Fruit fly (Drosophila melanogaster) whole organism, embryonic: ENCODE results near the gene cysu.

Experiments used
- CG12236 ChIP-seq: fragments of 200-800 bp; sonication (Bioruptor generic); optimal IDR thresholded peaks from 2 replicates; lab custom pipeline; 2016; ENCODE audit warnings: missing biosample characterization, missing genetic modification characterization
- CG18476 ChIP-seq: fragments of 200-800 bp; sonication (Bioruptor generic); optimal IDR thresholded peaks from 2 replicates; lab custom pipeline; 2016; ENCODE audit warnings: missing biosample characterization, mild to moderate bottlenecking, missing genetic modification characterization
- Hr78 ChIP-seq, 2 experiments: fragments of 200-800 bp in 1 of 2; fragments of >200 bp in 1 of 2; sonication (Bioruptor generic) in 1 of 2; optimal IDR thresholded peaks; 2 replicates each; lab custom pipeline; 2017 to 2019; ENCODE audit warnings: missing biosample characterization in 2 of 2, missing genetic modification characterization in 2 of 2, mild to moderate bottlenecking in 1 of 2, moderate library complexity in 1 of 2
- ap ChIP-seq: fragments of 200-800 bp; sonication (Bioruptor generic); IDR thresholded peaks from 2 replicates; pipeline ENCODE4 v1.3.6; 2022; ENCODE audit warnings: missing biosample characterization, missing genetic modification characterization
- trh ChIP-seq: fragments of 200-800 bp; sonication (Bioruptor generic); optimal IDR thresholded peaks from 2 replicates; lab custom pipeline; 2016; ENCODE audit warnings: missing biosample characterization, missing genetic modification characterization

- TF ChIP-seq ap (GFP tag; lab: Robert Waterston, UW): no peak
- TF ChIP-seq CG18476 (GFP tag; lab: Kevin White, UChicago): no peak
- no peak for TF ChIP-seq CG12236 (GFP tag; lab: Kevin White, UChicago)
- TF ChIP-seq trh (GFP tag; lab: Kevin White, UChicago): no peak
- TF ChIP-seq Hr78 (GFP tag; optimal IDR thresholded peaks at IDR 0.05; lab: Kevin White, UChicago): no peak
These were observed 45.4 kb downstream of the cysu start for dm6 chr3R:17471007-17471406.
